Fruit fly (Drosophila melanogaster): ENCODE results near the gene CG31952.

The CG31952 gene

dm6 chr2L:3465918-3466727 is 49.6 kb downstream of the CG31952 start, which contains the start of the genes msl-2 and ND-PDSW:
Gene msl-2, minus strand, starts transcription at chr2L:3466112.
Gene ND-PDSW, plus strand, starts transcription at chr2L:3466157.
- TF ChIP-seq EcR (GFP tag; optimal IDR thresholded peaks at IDR 0.05) (no peak), Dll (optimal IDR thresholded peaks at IDR 0.05) (no peak), psq (optimal IDR thresholded peaks at IDR 0.05) (no peak), usp (GFP tag; optimal IDR thresholded peaks at IDR 0.05) (no peak), pan (optimal IDR thresholded peaks at IDR 0.05) (no peak), CG8478 (optimal IDR thresholded peaks at IDR 0.05) (no peak)

- TF ChIP-seq Dll (optimal IDR thresholded peaks at IDR 0.05) (no peak), EcR (GFP tag; optimal IDR thresholded peaks at IDR 0.05) (no peak), pan (optimal IDR thresholded peaks at IDR 0.05) (no peak), usp (GFP tag; optimal IDR thresholded peaks at IDR 0.05) (no peak), CG8478 (optimal IDR thresholded peaks at IDR 0.05) (no peak), psq (optimal IDR thresholded peaks at IDR 0.05) (no peak)
Measured at dm6 chr2L:3466846-3467245, 50.4 kb downstream of the CG31952 start.
